Worm (Caenorhabditis elegans): ENCODE results near the gene nsph-1.1.

The nsph-1.1 gene

ce11 chrII:8783451-8783967 is 16.9 kb downstream of the nsph-1.1 start, which contains the start of gene sgn-1:
Gene sgn-1 (minus strand): TSS chrII:8783670.
- TF ChIP-seq nhr-129 (tag; optimal IDR thresholded peaks at IDR 0.05) (peak; percentile 23), egl-27 (tag; optimal IDR thresholded peaks at IDR 0.05) (no peak)

ce11 chrII:8784235-8784928 is 17.8 kb downstream of the nsph-1.1 start:
- TF ChIP-seq F13H6.1 (tag; optimal IDR thresholded peaks at IDR 0.05) (peak; percentile 49), unc-62 (GFP tag; optimal IDR thresholded peaks at IDR 0.05) (no peak), aly-2 (tag; optimal IDR thresholded peaks at IDR 0.05) (no peak), ZK546.5 (tag; optimal IDR thresholded peaks at IDR 0.05) (no peak), ztf-4 (tag; optimal IDR thresholded peaks at IDR 0.05) (peak; percentile 20), crh-2 (tag; optimal IDR thresholded peaks at IDR 0.05) (peak; percentile 71), lin-11 (tag; optimal IDR thresholded peaks at IDR 0.05) (no peak), ama-1 (optimal IDR thresholded peaks at IDR 0.05) (peak; percentile 82), zag-1 (tag; optimal IDR thresholded peaks at IDR 0.05) (peak; percentile 33), snpc-4 (tag; optimal IDR thresholded peaks at IDR 0.05) (peak; percentile 13), lsy-2 (tag; optimal IDR thresholded peaks at IDR 0.05) (peak in 1 of 2 experiments; percentile 41), nhr-129 (tag; optimal IDR thresholded peaks at IDR 0.05) (peak; percentile 48), sma-9 (GFP tag; optimal IDR thresholded peaks at IDR 0.05) (peak; percentile 28), sma-9 (tag; optimal IDR thresholded peaks at IDR 0.05) (no peak), fos-1 (tag; optimal IDR thresholded peaks at IDR 0.05) (peak; percentile 6), sem-4 (tag; optimal IDR thresholded peaks at IDR 0.05) (peak; percentile 23), C34F6.9 (tag; optimal IDR thresholded peaks at IDR 0.05) (peak; percentile 86), nhr-23 (tag; optimal IDR thresholded peaks at IDR 0.05) (no peak), unc-55 (GFP tag; optimal IDR thresholded peaks at IDR 0.05) (peak; percentile 71)

ce11 chrII:8785875-8786274 is 19.3 kb downstream of the nsph-1.1 start:
- TF ChIP-seq sem-4 (tag; optimal IDR thresholded peaks at IDR 0.05) (peak; percentile 32), nhr-11 (tag; optimal IDR thresholded peaks at IDR 0.05) (peak; percentile 13), sma-9 (GFP tag; optimal IDR thresholded peaks at IDR 0.05) (peak; percentile 25), sma-9 (tag; optimal IDR thresholded peaks at IDR 0.05) (no peak), lsy-2 (tag; optimal IDR thresholded peaks at IDR 0.05) (peak in 1 of 2 experiments; percentile 46), nhr-129 (tag; optimal IDR thresholded peaks at IDR 0.05) (peak; percentile 46), mdl-1 (tag; optimal IDR thresholded peaks at IDR 0.05) (peak; percentile 45 to 58), snpc-4 (tag; optimal IDR thresholded peaks at IDR 0.05) (peak; percentile 8), unc-39 (tag; optimal IDR thresholded peaks at IDR 0.05) (no peak), nhr-6 (tag; optimal IDR thresholded peaks at IDR 0.05) (no peak), ztf-4 (tag; optimal IDR thresholded peaks at IDR 0.05) (peak; percentile 39), C34F6.9 (tag; optimal IDR thresholded peaks at IDR 0.05) (peak; percentile 35)

ce11 chrII:8787376-8787775 is 20.8 kb downstream of the nsph-1.1 start:
- peak; percentile 98 for TF ChIP-seq crh-2 (tag; optimal IDR thresholded peaks at IDR 0.05)
- TF ChIP-seq gmeb-1 (tag; optimal IDR thresholded peaks at IDR 0.05) = peak; percentile 92
- TF ChIP-seq nhr-23 (tag; optimal IDR thresholded peaks at IDR 0.05) = no peak
- peak; percentile 80 for TF ChIP-seq Y55F3AM.14 (GFP tag; optimal IDR thresholded peaks at IDR 0.05)
- TF ChIP-seq dmd-4 (tag; optimal IDR thresholded peaks at IDR 0.05) = no peak
- peak; percentile 95 for TF ChIP-seq ztf-4 (tag; optimal IDR thresholded peaks at IDR 0.05)
- TF ChIP-seq fos-1 (tag; optimal IDR thresholded peaks at IDR 0.05) = peak; percentile 96
- peak; percentile 93 for TF ChIP-seq ama-1 (optimal IDR thresholded peaks at IDR 0.05)
- TF ChIP-seq sem-4 (tag; optimal IDR thresholded peaks at IDR 0.05) = peak; percentile 96
- no peak for TF ChIP-seq lin-39 (tag; optimal IDR thresholded peaks at IDR 0.05)
- no peak for TF ChIP-seq peb-1 (tag; optimal IDR thresholded peaks at IDR 0.05)
- no peak for TF ChIP-seq mbf-1 (tag; optimal IDR thresholded peaks at IDR 0.05)
- no peak for TF ChIP-seq nhr-12 (tag; optimal IDR thresholded peaks at IDR 0.05)
- peak; percentile 95 for TF ChIP-seq sma-9 (GFP tag; optimal IDR thresholded peaks at IDR 0.05)
- no peak for TF ChIP-seq sma-9 (tag; optimal IDR thresholded peaks at IDR 0.05)
- TF ChIP-seq F13H6.1 (tag; optimal IDR thresholded peaks at IDR 0.05) = peak; percentile 93
- peak; percentile 72 for TF ChIP-seq nhr-77 (tag; optimal IDR thresholded peaks at IDR 0.05)
- TF ChIP-seq unc-62 (GFP tag; optimal IDR thresholded peaks at IDR 0.05) = peak; percentile 69
- no peak for TF ChIP-seq elt-3 (tag; optimal IDR thresholded peaks at IDR 0.05)
- no peak for TF ChIP-seq ztf-11 (tag; optimal IDR thresholded peaks at IDR 0.05)
- TF ChIP-seq egl-27 (tag; optimal IDR thresholded peaks at IDR 0.05) = peak; percentile 82
- peak; percentile 89 for TF ChIP-seq lin-13 (GFP tag; optimal IDR thresholded peaks at IDR 0.05)
- TF ChIP-seq ceh-82 (tag; optimal IDR thresholded peaks at IDR 0.05) = peak; percentile 66
- peak; percentile 97 for TF ChIP-seq nhr-25 (tag; optimal IDR thresholded peaks at IDR 0.05)
- peak; percentile 32 to 75 for TF ChIP-seq mdl-1 (tag; optimal IDR thresholded peaks at IDR 0.05)
- TF ChIP-seq alr-1 (tag; optimal IDR thresholded peaks at IDR 0.05) = no peak
- no peak for TF ChIP-seq nhr-11 (tag; optimal IDR thresholded peaks at IDR 0.05)
- TF ChIP-seq ceh-16 (tag; optimal IDR thresholded peaks at IDR 0.05) = peak; percentile 47
- TF ChIP-seq unc-55 (GFP tag; optimal IDR thresholded peaks at IDR 0.05) = peak; percentile 93
- peak; percentile 90 for TF ChIP-seq skn-1 (tag; optimal IDR thresholded peaks at IDR 0.05)
- no peak for TF ChIP-seq elt-1 (tag; optimal IDR thresholded peaks at IDR 0.05)
- peak; percentile 69 for TF ChIP-seq snpc-4 (tag; optimal IDR thresholded peaks at IDR 0.05)
- TF ChIP-seq nhr-10 (tag; optimal IDR thresholded peaks at IDR 0.05) = peak; percentile 72
- TF ChIP-seq unc-39 (tag; optimal IDR thresholded peaks at IDR 0.05) = no peak
- TF ChIP-seq nhr-237 (tag; optimal IDR thresholded peaks at IDR 0.05) = no peak
- TF ChIP-seq nhr-6 (tag; optimal IDR thresholded peaks at IDR 0.05) = peak; percentile 90
- peak; percentile 28 for TF ChIP-seq ZK546.5 (tag; optimal IDR thresholded peaks at IDR 0.05)
- no peak for TF ChIP-seq aly-2 (tag; optimal IDR thresholded peaks at IDR 0.05)
- peak; percentile 76 for TF ChIP-seq zag-1 (tag; optimal IDR thresholded peaks at IDR 0.05)

Measured in whole organism, L2 larva.